Worm (Caenorhabditis elegans) whole organism, midembryonic: Measurements from ENCODE around the gene F54D12.8.

Experiments
- ref-1 ChIP-seq: fragments of 200-800 bp; sonication (Bioruptor generic); conservative IDR thresholded peaks from 2 replicates; pipeline ENCODE4 v1.3.6; 2022; ENCODE audit warnings: missing genetic modification reagents, missing genetic modification characterization, missing compliant biosample characterization
- ztf-29 ChIP-seq: fragments of 200-800 bp; sonication (Bioruptor generic); IDR thresholded peaks from 2 replicates; pipeline ENCODE4 v1.3.6; 2022; ENCODE audit warnings: missing genetic modification reagents, missing genetic modification characterization, missing compliant biosample characterization

- TF ChIP-seq ref-1 (GFP tag; lab: Robert Waterston, UW) (no peak), ztf-29 (GFP tag; lab: Robert Waterston, UW) (no peak)
These were observed 22.9 kb downstream of the F54D12.8 start, which contains the start of gene rog-1 for ce11 chrII:1374889-1375288.
